Fruit fly (Drosophila melanogaster) Kc167 (cell line): ENCODE results near the gene CrebB.

Experiments used
- Myc ChIP-seq: fragments of >200 bp; optimal IDR thresholded peaks from 2 replicates; lab custom pipeline; 2017; ENCODE audit warnings: missing external identifiers
- Sin3A ChIP-seq: fragments of >200 bp; optimal IDR thresholded peaks from 2 replicates; lab custom pipeline; 2018; ENCODE audit warnings: missing external identifiers
- h ChIP-seq: fragments of >200 bp; optimal IDR thresholded peaks from 3 replicates; lab custom pipeline; 2018; ENCODE audit warnings: missing external identifiers
- insv ChIP-seq: fragments of >200 bp; optimal IDR thresholded peaks from 3 replicates; lab custom pipeline; 2018; ENCODE audit warnings: missing external identifiers
- psq ChIP-seq: fragments of >200 bp; optimal IDR thresholded peaks from 2 replicates; lab custom pipeline; 2017; ENCODE audit warnings: missing external identifiers
- ttk ChIP-seq: sonication (Bioruptor generic); optimal IDR thresholded peaks from 2 replicates; lab custom pipeline; 2017; ENCODE audit warnings: missing external identifiers

CrebB gene

dm6 chrX:18364047-18364747 lies 2.0 kb upstream of the CrebB start:
- no peak for TF ChIP-seq insv (lab: Kevin White, UChicago)
- no peak for TF ChIP-seq Myc (lab: Kevin White, UChicago)
- TF ChIP-seq ttk (lab: Kevin White, UChicago) = no peak
- TF ChIP-seq Sin3A = no peak
- no peak for TF ChIP-seq h
- TF ChIP-seq psq (lab: Kevin White, UChicago) = no peak

DNA sequence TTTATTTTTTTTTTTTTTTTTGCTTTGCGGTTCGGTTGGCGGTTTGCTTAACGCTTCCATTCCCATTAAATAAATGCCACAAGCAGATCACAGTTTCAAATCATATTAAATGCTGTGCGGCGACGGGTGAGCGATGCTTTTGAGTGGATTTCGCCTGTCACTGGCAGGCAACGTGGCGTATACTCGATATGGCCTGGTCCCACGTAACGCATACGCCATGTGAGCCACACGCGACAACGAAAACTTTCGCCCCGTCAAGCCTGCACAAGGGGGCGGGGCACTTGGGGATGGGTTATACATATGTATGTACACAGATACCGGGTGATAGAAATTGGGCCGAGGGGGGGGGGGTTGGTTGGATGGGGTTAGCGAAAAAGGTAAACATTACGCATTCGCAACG lies 1.2 kb upstream of the CrebB start:
- TF ChIP-seq insv (lab: Kevin White, UChicago) (no peak), Sin3A (no peak), h (no peak), Myc (lab: Kevin White, UChicago) (no peak), ttk (lab: Kevin White, UChicago) (no peak), psq (lab: Kevin White, UChicago) (no peak)

DNA sequence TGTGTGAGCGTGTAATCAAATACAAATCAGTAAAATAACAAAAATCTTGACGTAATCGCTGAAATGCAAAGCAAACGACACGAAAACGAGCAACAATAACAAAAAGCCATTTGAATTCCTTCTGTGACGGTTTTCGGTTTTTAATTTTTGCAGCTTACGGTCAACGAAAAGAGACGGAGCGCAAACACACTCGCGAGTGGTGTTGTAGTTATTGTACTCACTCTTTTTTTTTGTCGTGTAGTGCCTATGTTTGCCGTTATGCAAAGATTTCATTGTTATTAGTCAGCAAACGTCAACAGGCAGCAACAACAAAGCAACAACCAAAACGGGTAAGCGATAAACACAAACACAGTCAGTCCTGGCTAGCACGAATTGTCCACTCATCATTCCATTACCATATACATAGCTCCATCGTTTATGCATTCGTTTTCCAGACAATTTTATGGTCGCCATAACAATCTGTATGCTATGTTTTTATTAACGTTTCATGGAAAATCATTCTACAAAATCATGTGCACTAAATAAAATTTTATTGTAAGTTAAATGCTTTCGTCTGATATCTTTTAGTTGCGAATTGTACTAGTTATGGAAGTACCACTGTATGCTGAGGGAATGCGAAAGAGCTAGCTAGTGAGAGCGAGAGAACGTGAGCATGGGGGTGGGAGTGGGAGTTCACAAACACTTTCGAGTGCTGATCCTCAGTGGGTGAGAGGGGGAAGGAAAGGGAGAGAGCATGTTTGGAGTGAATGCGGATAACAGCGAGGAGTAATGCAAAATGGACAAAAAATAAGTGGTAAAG lies 893 bp downstream of the CrebB start:
- TF ChIP-seq insv (lab: Kevin White, UChicago) (no peak), ttk (lab: Kevin White, UChicago) (no peak), Sin3A (no peak), h (no peak), Myc (lab: Kevin White, UChicago) (no peak)

DNA sequence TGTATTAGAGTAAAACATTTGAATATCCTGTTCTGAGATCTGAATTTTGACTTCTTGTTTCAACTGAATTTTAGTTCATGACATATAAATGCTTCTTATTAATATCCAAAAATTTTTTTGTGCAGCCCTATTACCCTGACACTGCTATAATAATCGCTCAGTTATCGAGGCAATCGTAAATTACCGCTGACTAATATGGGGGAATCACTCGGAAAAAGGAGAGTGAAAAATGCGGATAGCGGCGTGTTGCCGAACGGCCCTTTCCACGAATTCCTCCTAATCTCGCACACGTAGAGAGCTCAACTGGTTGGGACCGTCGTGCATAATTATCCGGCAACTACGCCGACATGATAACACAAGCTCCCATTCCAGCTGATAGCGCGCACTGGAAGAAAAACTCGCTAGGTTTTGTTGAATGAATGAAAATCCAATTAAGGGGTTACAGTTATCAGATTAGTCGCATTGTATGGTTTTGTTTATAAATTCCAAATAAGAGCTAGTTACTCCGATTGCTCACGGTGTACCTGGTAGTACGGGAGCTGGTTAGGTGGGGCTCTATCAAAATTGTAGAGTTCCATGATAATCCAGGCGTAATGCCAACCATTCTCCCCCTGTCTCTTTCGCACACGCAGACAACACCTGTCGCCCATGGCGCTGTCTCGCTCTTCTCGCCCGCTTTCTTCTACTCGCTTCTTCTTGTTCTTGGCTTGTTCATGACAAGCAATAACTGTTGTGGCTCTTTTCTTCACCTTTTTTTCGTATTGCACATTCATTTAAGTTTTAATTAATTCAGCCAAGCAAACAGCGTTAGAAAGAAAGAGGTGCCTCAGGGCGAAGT lies 1.9 kb downstream of the CrebB start:
- no peak for TF ChIP-seq Myc (lab: Kevin White, UChicago)
- no peak for TF ChIP-seq ttk (lab: Kevin White, UChicago)
- no peak for TF ChIP-seq h
- no peak for TF ChIP-seq psq (lab: Kevin White, UChicago)
- TF ChIP-seq Sin3A = no peak

DNA sequence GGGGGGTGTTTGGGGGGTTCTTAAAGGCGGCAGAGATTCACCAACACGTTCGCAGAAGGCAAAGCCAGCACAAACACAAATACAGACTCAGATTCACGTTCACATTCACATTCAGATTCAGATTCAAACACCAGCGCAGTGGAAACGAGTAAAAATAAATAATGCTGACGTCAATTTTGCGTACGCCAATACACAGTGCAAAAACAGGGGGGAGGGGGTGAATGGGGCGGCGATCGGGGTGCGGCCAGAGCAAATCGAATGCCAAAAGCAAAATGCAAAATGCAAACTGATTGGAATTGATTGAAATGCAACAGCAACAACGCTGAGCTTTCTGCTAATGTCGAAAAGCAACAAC lies 2.5 kb downstream of the CrebB start:
- TF ChIP-seq Sin3A (no peak), psq (lab: Kevin White, UChicago) (no peak), insv (lab: Kevin White, UChicago) (no peak), ttk (lab: Kevin White, UChicago) (no peak), Myc (lab: Kevin White, UChicago) (no peak), h (no peak)

- TF ChIP-seq ttk (lab: Kevin White, UChicago) (no peak), Myc (lab: Kevin White, UChicago) (no peak), h (no peak), Sin3A (no peak), psq (lab: Kevin White, UChicago) (no peak), insv (lab: Kevin White, UChicago) (no peak)
Observed at dm6 chrX:18369767-18370166, 3.6 kb downstream of the CrebB start.

DNA sequence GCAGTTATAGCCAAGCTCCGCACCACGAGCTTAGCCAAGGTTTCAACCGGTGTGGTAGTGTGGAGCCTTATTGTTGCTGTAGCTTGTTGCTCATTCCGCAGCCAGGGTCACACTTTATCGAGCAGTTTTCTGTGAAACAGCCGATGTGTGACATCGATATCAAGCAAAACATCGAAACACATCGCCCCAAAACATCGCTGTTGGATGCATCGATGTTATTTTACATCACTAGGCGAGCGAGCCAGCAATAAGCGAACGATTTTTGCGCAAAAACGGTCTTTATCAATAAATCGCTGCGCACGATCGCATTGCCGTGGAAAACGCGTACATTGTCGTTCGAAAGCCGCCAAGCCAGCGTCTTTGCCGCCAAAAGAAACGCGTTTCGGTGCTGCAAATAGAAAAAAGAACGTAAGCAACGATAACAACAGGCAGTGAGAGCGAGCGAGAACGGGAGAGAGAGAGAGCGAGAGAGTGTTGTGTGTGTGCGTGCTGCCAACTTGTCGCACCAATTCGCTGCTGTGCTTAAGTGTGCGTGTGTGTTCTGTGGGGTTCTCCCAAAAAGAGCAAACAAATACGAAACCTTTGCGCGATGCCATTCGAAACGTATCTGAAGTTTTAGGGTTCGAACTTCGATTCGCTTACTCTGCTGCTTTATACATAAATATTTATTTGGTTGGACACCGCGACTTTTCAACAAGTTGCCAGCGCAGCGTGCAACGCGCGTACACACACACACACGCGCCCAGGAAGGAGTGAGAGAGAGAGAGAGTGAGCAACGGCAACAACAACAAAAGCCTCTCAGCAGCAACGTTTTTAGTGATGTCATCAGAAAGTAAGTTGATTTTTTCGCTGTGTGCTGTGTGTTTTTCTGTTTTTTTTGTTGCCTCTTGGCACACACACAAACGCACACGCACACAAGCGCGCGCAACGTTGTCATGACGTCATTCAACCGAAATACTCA lies 4.9 kb downstream of the CrebB start:
- TF ChIP-seq ttk (lab: Kevin White, UChicago) = no peak
- no peak for TF ChIP-seq Myc (lab: Kevin White, UChicago)
- no peak for TF ChIP-seq h
- no peak for TF ChIP-seq Sin3A
- TF ChIP-seq insv (lab: Kevin White, UChicago) = no peak
- TF ChIP-seq psq (lab: Kevin White, UChicago) = no peak

DNA sequence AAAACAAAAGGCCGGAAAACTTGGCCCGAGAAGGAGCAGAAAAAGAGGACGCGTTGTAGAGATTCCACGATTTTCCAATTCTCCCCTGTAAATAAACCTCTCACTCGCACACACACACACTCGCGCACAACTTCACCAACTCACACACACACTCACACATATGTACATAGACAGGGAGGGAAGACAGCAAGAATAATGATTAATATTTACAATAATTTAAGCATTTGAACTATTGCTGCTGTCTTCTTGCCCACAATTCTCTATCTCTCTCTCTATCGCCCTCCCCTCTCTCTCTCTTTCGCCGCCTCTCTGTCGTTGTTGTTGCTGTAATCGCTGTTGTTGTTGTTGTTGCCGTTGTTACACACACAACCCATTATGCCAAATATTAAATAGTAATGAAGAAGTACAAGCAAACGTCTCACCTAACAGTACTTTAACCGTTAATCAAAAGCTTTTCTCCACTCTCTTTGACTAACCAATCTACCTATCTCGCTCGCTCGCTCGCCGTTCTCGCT lies 8.3 kb downstream of the CrebB start:
- no peak for TF ChIP-seq Sin3A
- no peak for TF ChIP-seq insv (lab: Kevin White, UChicago)
- TF ChIP-seq psq (lab: Kevin White, UChicago) = no peak
- no peak for TF ChIP-seq h
- TF ChIP-seq ttk (lab: Kevin White, UChicago) = no peak
- no peak for TF ChIP-seq Myc (lab: Kevin White, UChicago)

DNA sequence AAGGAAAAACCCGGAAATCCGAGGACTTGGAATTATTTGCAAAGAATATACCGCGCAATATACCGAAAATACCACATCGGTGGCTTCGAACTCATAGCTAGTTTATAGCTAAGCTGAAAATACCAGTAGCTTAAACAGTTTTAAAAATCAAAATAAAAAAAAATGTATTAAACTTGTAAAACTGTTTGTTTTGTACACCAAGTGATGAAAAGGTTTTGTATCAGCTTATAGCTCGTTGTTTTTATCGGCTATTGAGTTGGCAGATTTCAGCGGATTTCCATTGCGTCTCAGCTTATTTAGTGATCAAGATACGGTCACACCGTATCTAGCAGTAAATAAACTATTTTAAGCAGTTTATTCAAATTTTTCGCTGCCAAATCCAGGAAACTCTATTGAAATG lies 13.6 kb downstream of the CrebB start, which contains the start of the genes por and CG6179:
Gene por (minus strand): TSS at position 64 of the 400 bp plus-strand sequence.
Gene CG6179 (plus strand): TSS at position 292 of the 400 bp plus-strand sequence.
- no peak for TF ChIP-seq ttk (lab: Kevin White, UChicago)
- no peak for TF ChIP-seq Sin3A
- TF ChIP-seq psq (lab: Kevin White, UChicago) = no peak
- TF ChIP-seq h = no peak
- no peak for TF ChIP-seq Myc (lab: Kevin White, UChicago)
- no peak for TF ChIP-seq insv (lab: Kevin White, UChicago)

DNA sequence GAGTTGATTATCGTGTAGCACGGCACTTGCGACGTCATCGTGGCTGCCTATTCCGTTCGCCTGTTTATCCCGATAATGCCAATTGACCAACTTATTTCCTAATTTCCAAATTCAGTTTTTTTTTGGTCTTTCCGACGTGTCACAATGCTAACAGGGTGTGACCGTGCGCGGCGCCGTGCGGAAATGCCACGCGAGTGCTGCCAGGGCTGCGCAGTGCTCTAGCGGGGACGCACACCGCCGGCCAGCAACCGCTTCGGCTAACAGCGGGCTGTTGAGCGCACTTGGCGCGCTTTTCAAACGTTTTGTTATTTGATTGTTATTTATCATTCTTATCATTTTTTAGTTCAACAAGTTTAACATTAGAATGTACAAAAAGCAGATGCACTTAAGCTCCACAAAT lies 18.9 kb downstream of the CrebB start, which contains the start of gene betaCOP:
Gene betaCOP (minus strand): TSS at position 187 of the 400 bp plus-strand sequence.
- TF ChIP-seq h (no peak), psq (lab: Kevin White, UChicago) (no peak), insv (lab: Kevin White, UChicago) (no peak), Myc (lab: Kevin White, UChicago) (no peak)
